Worm (Caenorhabditis elegans) whole organism, young adult: Measurements from ENCODE around the gene bet-2.

Experiments used
- B0019.2 ChIP-seq: fragments of 200-800 bp; sonication (Bioruptor generic); conservative IDR thresholded peaks from 2 replicates; pipeline ENCODE4 v1.3.6; 2022; ENCODE audit warnings: missing genetic modification reagents, missing genetic modification characterization, missing compliant biosample characterization
- F55B11.4 ChIP-seq: sonication (generic microtip); optimal IDR thresholded peaks from 2 replicates; lab custom pipeline; 2016; ENCODE audit warnings: missing compliant biosample characterization, missing genetic modification characterization, borderline replicate concordance; ENCODE audit not compliant: insufficient read depth
- attf-5 ChIP-seq: fragments of 200-800 bp; sonication (Bioruptor generic); optimal IDR thresholded peaks from 2 replicates; lab custom pipeline; 2018; ENCODE audit warnings: mild to moderate bottlenecking, missing genetic modification characterization, missing compliant biosample characterization
- attf-6 ChIP-seq: fragments of 200-800 bp; sonication (Bioruptor generic); IDR thresholded peaks from 2 replicates; pipeline ENCODE4 v1.3.6; 2022; ENCODE audit warnings: missing genetic modification reagents, missing genetic modification characterization, missing compliant biosample characterization
- hlh-12 ChIP-seq: sonication (generic microtip); optimal IDR thresholded peaks from 2 replicates; lab custom pipeline; 2016; ENCODE audit warnings: missing genetic modification characterization, missing compliant biosample characterization
- mxl-1 ChIP-seq: sonication (generic microtip); optimal IDR thresholded peaks from 2 replicates; lab custom pipeline; 2016; ENCODE audit warnings: missing genetic modification characterization, missing compliant biosample characterization
- pha-4 ChIP-seq: fragments of 150-350 bp; sonication (generic microtip); optimal IDR thresholded peaks from 2 replicates; lab custom pipeline; 2014; ENCODE audit warnings: missing biosample characterization, missing genetic modification reagents, missing genetic modification characterization
- tlf-1 ChIP-seq: fragments of 200-800 bp; sonication (Bioruptor generic); optimal IDR thresholded peaks from 2 replicates; lab custom pipeline; 2018; ENCODE audit warnings: mild to moderate bottlenecking, missing genetic modification characterization, missing compliant biosample characterization
- unc-130 ChIP-seq: sonication (generic microtip); optimal IDR thresholded peaks from 2 replicates; lab custom pipeline; 2016; ENCODE audit warnings: missing genetic modification reagents, missing genetic modification characterization, missing compliant biosample characterization
- zfh-2 ChIP-seq: fragments of 200-800 bp; sonication (Bioruptor generic); conservative IDR thresholded peaks from 2 replicates; pipeline ENCODE4 v1.3.6; 2022; ENCODE audit warnings: missing genetic modification reagents, missing genetic modification characterization, missing compliant biosample characterization
- ztf-3 ChIP-seq: fragments of 200-800 bp; sonication (Bioruptor generic); optimal IDR thresholded peaks from 2 replicates; lab custom pipeline; 2018; ENCODE audit warnings: mild to moderate bottlenecking, missing genetic modification characterization, missing compliant biosample characterization

DNA sequence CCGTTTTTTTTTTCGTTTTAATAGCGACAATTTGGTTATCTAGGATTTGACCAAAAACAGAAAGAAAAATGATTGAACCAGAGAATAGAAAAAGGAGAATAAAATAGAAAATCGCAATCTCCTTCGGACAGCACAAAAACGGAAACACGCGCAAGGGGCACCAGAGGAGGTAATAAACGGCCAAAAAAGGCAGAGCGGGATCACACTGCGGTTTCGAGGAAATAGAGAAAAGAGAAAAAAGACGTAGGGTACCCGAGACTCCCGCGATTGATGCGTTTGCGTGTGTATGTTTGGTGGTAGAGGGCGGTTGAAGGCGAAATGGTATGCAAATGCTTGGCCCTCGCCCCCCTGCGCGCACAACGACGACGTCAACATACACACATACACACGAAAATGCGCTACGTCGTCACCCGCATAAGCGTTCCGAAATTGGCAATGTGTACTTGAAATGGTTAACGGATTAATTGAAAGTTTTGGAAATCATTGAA lies 27.4 kb downstream of the bet-2 start:
- TF ChIP-seq ztf-3 (no peak), zfh-2 (no peak; the same call in 1 of the 2 replicates), F55B11.4 (tag; lab: Kevin White, UChicago) (no peak), attf-5 (GFP tag; lab: Kevin White, UChicago) (no peak), pha-4 (tag; lab: Kevin White, UChicago) (no peak), hlh-12 (tag; lab: Kevin White, UChicago) (no peak), mxl-1 (no peak), B0019.2 (GFP tag; lab: Robert Waterston, UW) (no peak), attf-6 (GFP tag; lab: Robert Waterston, UW) (no peak), tlf-1 (GFP tag; lab: Kevin White, UChicago) (no peak), unc-130 (GFP tag; lab: Kevin White, UChicago) (no peak)
